Worm (Caenorhabditis elegans) whole organism, L2 larva: ENCODE measurements around the gene asna-1.

Experiments
- C34F6.9 ChIP-seq: fragments of 150-350 bp; optimal IDR thresholded peaks from 2 replicates; lab custom pipeline; 2014; ENCODE audit warnings: missing biosample characterization, missing genetic modification characterization
- ceh-82 ChIP-seq: fragments of 150-350 bp; optimal IDR thresholded peaks from 2 replicates; lab custom pipeline; 2014; ENCODE audit warnings: missing biosample characterization, missing genetic modification characterization
- crh-2 ChIP-seq: sonication (generic microtip); optimal IDR thresholded peaks from 2 replicates; lab custom pipeline; 2017; ENCODE audit warnings: missing biosample characterization, missing genetic modification characterization
- mdl-1 ChIP-seq, 2 experiments: fragments of 150-350 bp in 1 of 2; sonication (generic microtip) in 1 of 2; optimal IDR thresholded peaks; 2 replicates each; lab custom pipeline; 2017; ENCODE audit warnings: missing biosample characterization in 2 of 2, missing genetic modification characterization in 2 of 2
- nhr-11 ChIP-seq: fragments of 150-350 bp; optimal IDR thresholded peaks from 2 replicates; lab custom pipeline; 2014; ENCODE audit warnings: missing biosample characterization, missing genetic modification characterization
- zag-1 ChIP-seq: fragments of 150-350 bp; optimal IDR thresholded peaks from 2 replicates; lab custom pipeline; 2014; ENCODE audit warnings: missing biosample characterization, missing genetic modification characterization

DNA sequence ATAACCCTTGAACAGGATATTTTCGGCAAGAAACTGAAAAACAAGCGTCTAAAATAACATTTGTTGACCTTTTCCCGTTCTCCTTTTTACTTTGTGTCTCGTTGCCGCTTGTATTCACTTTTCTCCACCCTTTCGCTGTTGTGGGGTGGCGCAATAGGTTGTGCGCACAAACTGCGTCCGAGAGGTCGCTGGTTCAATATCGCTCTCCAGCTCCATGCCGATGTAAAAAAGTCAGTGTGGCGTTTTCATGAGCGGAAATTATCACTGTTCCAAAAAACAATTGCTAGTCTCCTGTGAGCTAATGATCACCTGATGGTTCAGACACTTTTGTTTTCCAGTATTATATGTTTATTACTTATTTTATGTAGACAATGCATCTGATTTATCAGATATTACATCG is 42.7 kb downstream of the asna-1 start:
- TF ChIP-seq zag-1: peak; percentile 25
- peak in 1 of 2 experiments; percentile 17 for TF ChIP-seq mdl-1 (tag; optimal IDR thresholded peaks at IDR 0.05; lab: Kevin White, UChicago)
- TF ChIP-seq crh-2: peak; percentile 55
- no peak for TF ChIP-seq nhr-11
- no peak for TF ChIP-seq ceh-82 (tag; lab: Kevin White, UChicago)
- peak; percentile 81 for TF ChIP-seq C34F6.9 (tag; lab: Kevin White, UChicago)
